Worm (Caenorhabditis elegans): ENCODE measurements around the gene F58D2.5.

F58D2.5 gene

DNA sequence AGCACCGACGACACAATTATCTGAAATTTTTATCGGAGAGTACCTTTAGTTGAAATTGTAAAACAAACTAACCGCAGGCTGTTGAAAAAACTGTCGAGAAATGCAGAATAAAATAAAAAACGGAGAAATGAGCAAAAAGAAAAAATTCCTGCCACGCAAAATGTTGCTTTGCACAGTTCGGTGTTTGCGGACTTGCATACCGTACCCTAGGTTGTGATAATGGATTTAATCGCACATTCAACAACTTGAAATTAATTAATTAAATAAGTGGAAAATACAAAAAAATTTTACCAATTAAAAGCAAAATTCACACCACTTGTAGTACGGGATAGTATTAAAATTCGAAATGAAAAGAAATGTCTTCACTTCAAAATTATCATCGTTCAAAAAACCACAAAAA lies 38.3 kb upstream of the F58D2.5 start:
- no peak for TF ChIP-seq tbx-37 (GFP tag; conservative IDR thresholded peaks at IDR 0.05)
- TF ChIP-seq F13C5.2 (tag; optimal IDR thresholded peaks at IDR 0.05) = peak; percentile 43

DNA sequence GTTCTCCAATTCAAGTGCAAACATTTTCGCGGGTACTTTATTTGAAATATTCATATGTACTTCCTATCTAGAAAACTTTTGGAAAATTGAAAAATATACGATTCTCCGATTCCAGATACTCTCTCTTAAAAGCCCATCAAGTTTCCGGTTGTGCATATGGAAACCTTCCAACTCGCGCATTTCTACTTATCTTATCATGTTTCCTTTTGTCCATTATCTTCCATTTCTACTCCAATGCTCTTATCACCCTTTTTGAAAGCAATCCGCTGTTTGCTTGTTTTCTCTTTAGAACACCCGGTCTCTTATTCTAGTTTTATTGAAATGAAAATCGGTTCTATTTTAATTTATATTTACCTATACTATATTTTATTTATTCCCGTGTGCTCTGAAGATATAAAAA lies 28.5 kb upstream of the F58D2.5 start, which contains the start of gene C48D1.5:
Gene C48D1.5 (plus strand): TSS at position 301 of the 400 bp plus-strand sequence.
- TF ChIP-seq hnd-1 (tag; optimal IDR thresholded peaks at IDR 0.05) = no peak
- TF ChIP-seq ets-7 (tag; optimal IDR thresholded peaks at IDR 0.05) = no peak
- TF ChIP-seq pes-1 (GFP tag; IDR thresholded peaks at IDR 0.05) = no peak
- TF ChIP-seq ceh-13 (GFP tag; optimal IDR thresholded peaks at IDR 0.05) = no peak
- TF ChIP-seq tra-4 (tag; optimal IDR thresholded peaks at IDR 0.05) = no peak
- no peak for TF ChIP-seq aly-1 (tag; optimal IDR thresholded peaks at IDR 0.05)
- no peak for TF ChIP-seq tbx-11 (GFP tag; IDR thresholded peaks at IDR 0.05)
- TF ChIP-seq tbx-37 (GFP tag; conservative IDR thresholded peaks at IDR 0.05) = no peak
- TF ChIP-seq sea-1 (GFP tag; conservative IDR thresholded peaks at IDR 0.05) = no peak
- TF ChIP-seq F13C5.2 (tag; optimal IDR thresholded peaks at IDR 0.05) = no peak
- no peak for TF ChIP-seq ceh-36 (tag; optimal IDR thresholded peaks at IDR 0.05)
- TF ChIP-seq flt-1 (GFP tag; IDR thresholded peaks at IDR 0.05) = no peak
- no peak for TF ChIP-seq hmbx-1 (tag; optimal IDR thresholded peaks at IDR 0.05)
- no peak for TF ChIP-seq scrt-1 (GFP tag; IDR thresholded peaks at IDR 0.05)
- TF ChIP-seq ama-1 (optimal IDR thresholded peaks at IDR 0.05) = no peak
- no peak for TF ChIP-seq B0310.2 (tag; optimal IDR thresholded peaks at IDR 0.05)
- no peak for TF ChIP-seq hmg-4 (GFP tag; optimal IDR thresholded peaks at IDR 0.05)

DNA sequence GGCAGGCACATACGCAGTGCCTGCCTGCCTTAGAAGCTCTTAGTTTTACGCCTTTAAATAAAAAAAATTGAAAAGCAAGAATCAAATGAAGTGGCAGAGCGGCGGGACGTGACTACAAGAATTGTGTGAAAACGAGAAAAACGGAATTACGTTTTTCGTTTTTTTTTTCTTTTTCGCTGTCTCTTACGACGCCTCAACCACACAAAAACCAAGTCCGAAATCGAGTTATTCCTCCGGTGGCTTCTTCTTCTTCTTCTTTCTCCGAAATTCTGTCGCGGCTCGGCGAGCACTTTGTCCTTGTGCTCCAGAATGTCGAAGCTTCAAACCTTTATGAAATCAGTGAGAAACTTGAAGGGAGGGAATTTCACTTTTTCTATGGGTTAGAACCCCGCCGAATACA lies 27.5 kb upstream of the F58D2.5 start:
- no peak for TF ChIP-seq tra-4 (tag; optimal IDR thresholded peaks at IDR 0.05)
- TF ChIP-seq B0310.2 (tag; optimal IDR thresholded peaks at IDR 0.05) = no peak
- no peak for TF ChIP-seq tbx-37 (GFP tag; conservative IDR thresholded peaks at IDR 0.05)
- no peak for TF ChIP-seq F13C5.2 (tag; optimal IDR thresholded peaks at IDR 0.05)
- TF ChIP-seq ets-7 (tag; optimal IDR thresholded peaks at IDR 0.05) = no peak
- no peak for TF ChIP-seq ceh-36 (tag; optimal IDR thresholded peaks at IDR 0.05)
- no peak for TF ChIP-seq hmg-4 (GFP tag; optimal IDR thresholded peaks at IDR 0.05)
- no peak for TF ChIP-seq scrt-1 (GFP tag; IDR thresholded peaks at IDR 0.05)
- no peak for TF ChIP-seq hnd-1 (tag; optimal IDR thresholded peaks at IDR 0.05)
- TF ChIP-seq pes-1 (GFP tag; IDR thresholded peaks at IDR 0.05) = no peak
- TF ChIP-seq ceh-13 (GFP tag; optimal IDR thresholded peaks at IDR 0.05) = no peak
- TF ChIP-seq sea-1 (GFP tag; conservative IDR thresholded peaks at IDR 0.05) = no peak
- no peak for TF ChIP-seq ama-1 (optimal IDR thresholded peaks at IDR 0.05)
- no peak for TF ChIP-seq tbx-11 (GFP tag; IDR thresholded peaks at IDR 0.05)
- TF ChIP-seq aly-1 (tag; optimal IDR thresholded peaks at IDR 0.05) = no peak
- TF ChIP-seq flt-1 (GFP tag; IDR thresholded peaks at IDR 0.05) = no peak

DNA sequence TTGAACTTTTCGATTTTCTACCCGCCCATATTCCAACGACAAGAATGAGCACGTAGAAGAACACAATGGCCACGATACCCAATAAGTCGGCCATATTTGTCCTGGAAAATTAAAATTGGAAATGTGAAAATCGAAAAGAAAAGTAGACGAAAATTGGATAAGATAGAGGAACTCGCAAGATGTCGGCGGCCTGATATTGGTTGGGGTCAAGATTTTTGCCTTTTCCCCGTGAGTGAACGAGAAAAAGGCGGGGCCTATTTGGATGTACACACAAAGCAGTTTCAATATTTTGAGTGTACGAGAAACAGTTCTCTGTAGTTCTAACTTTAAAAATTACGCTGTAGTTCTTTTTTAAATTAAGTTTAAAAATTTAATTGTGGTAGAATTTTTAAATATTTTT lies 21.3 kb upstream of the F58D2.5 start, which contains the start of gene cho-1:
Gene cho-1 (minus strand): TSS at position 101 of the 400 bp plus-strand sequence.
- no peak for TF ChIP-seq tbx-11 (GFP tag; IDR thresholded peaks at IDR 0.05)
- TF ChIP-seq hmg-4 (GFP tag; optimal IDR thresholded peaks at IDR 0.05) = no peak
- TF ChIP-seq pes-1 (GFP tag; IDR thresholded peaks at IDR 0.05) = no peak
- TF ChIP-seq hmbx-1 (tag; optimal IDR thresholded peaks at IDR 0.05) = no peak
- no peak for TF ChIP-seq tra-4 (tag; optimal IDR thresholded peaks at IDR 0.05)
- TF ChIP-seq flt-1 (GFP tag; IDR thresholded peaks at IDR 0.05) = no peak

DNA sequence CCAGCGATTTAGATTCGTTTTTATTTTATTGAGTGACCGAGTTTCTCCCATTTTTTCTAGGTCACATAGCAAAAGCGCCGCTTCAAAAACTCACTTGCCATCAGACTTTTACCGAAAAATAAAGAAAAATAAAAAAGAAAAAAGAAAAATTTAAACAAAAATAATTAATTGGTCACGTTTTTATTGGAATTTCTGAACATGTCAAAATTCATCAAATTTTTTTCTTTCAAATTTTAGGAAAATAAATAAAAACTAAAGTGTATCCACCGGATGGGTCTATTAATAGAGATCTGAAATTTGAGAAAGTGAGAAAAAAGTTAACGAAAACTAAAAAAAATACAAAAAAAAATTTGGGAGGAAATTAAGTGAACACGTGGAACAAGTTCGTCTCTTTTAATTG lies 16.4 kb upstream of the F58D2.5 start, which contains the start of gene C48D1.9:
Gene C48D1.9 (minus strand): TSS at position 101 of the 400 bp plus-strand sequence.
- TF ChIP-seq ceh-36 (tag; optimal IDR thresholded peaks at IDR 0.05) (no peak), ama-1 (optimal IDR thresholded peaks at IDR 0.05) (no peak), B0310.2 (tag; optimal IDR thresholded peaks at IDR 0.05) (no peak), tbx-11 (GFP tag; IDR thresholded peaks at IDR 0.05) (no peak), hmbx-1 (tag; optimal IDR thresholded peaks at IDR 0.05) (no peak), flt-1 (GFP tag; IDR thresholded peaks at IDR 0.05) (no peak), pes-1 (GFP tag; IDR thresholded peaks at IDR 0.05) (no peak)

DNA sequence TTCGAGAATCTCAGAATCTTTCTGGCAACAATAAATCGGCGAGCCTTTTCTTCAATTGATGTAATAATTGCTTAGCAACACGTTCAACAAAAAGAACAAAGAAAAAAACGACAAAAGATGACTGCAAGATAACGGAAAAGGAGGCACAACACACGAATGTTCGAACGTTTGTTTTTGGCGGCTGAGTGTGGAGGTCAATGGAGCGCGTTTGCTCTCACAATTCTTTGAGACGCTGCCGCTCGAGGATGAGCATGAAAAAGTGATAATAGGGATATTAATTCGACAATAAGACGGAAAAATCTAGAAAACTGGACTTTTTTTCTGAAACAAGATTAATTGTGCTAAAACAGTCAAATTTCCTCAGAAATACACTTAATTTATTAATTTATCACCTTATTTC lies 12.8 kb upstream of the F58D2.5 start:
- TF ChIP-seq pes-1 (GFP tag; IDR thresholded peaks at IDR 0.05) = no peak
- TF ChIP-seq hmg-4 (GFP tag; optimal IDR thresholded peaks at IDR 0.05) = peak; percentile 15

DNA sequence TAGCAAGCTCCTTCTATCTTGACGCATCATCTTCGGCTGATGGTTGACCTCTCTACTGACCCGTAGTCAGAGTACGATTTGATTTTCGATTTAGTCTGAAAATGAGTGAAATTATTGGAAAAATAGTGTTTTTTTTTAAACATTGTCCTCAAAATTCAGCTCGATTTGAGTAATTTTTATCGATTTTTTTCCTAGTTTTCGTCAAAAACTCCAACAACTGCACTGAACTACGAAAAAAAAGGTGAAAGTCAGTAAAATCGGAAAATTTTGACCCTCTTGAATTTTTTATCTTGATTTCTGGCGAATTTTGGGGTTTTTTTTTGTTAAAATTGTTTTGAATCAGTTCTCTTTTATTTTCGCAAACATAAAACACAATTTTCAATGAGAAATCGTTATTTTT lies 10.9 kb upstream of the F58D2.5 start, which contains the start of gene ced-3:
Gene ced-3 (minus strand): TSS at position 101 of the 400 bp plus-strand sequence.
- TF ChIP-seq tbx-11 (GFP tag; IDR thresholded peaks at IDR 0.05) (no peak), tbx-37 (GFP tag; conservative IDR thresholded peaks at IDR 0.05) (no peak), ama-1 (optimal IDR thresholded peaks at IDR 0.05) (no peak), sea-1 (GFP tag; conservative IDR thresholded peaks at IDR 0.05) (no peak), ets-7 (tag; optimal IDR thresholded peaks at IDR 0.05) (no peak), B0310.2 (tag; optimal IDR thresholded peaks at IDR 0.05) (no peak), ceh-13 (GFP tag; optimal IDR thresholded peaks at IDR 0.05) (no peak), F13C5.2 (tag; optimal IDR thresholded peaks at IDR 0.05) (no peak), ceh-36 (tag; optimal IDR thresholded peaks at IDR 0.05) (no peak), hnd-1 (tag; optimal IDR thresholded peaks at IDR 0.05) (no peak), aly-1 (tag; optimal IDR thresholded peaks at IDR 0.05) (no peak), pes-1 (GFP tag; IDR thresholded peaks at IDR 0.05) (no peak), hmg-4 (GFP tag; optimal IDR thresholded peaks at IDR 0.05) (no peak)

DNA sequence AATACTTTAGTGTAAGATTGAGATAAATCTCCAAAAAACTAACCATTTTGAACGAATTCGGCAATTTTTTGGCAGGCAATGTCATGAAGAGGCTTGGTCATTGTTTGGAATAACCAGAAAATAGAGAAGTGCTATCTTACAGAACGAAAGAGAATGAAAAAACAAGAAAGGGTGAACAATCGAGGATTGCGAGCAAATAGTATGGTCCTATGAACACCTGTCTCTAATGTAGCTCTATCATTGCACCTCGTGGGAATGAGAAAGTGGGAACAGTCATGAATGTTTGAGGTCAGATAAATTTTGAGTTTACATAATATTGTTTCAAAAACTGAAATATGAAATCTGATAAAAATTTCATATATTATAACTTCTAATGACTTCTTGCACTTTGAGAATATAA lies 4.1 kb upstream of the F58D2.5 start, which contains the start of gene C48D1.1:
Gene C48D1.1 (minus strand): TSS at position 101 of the 400 bp plus-strand sequence.
- no peak for TF ChIP-seq tbx-37 (GFP tag; conservative IDR thresholded peaks at IDR 0.05)
- TF ChIP-seq sea-1 (GFP tag; conservative IDR thresholded peaks at IDR 0.05) = no peak
- no peak for TF ChIP-seq tbx-11 (GFP tag; IDR thresholded peaks at IDR 0.05)
- TF ChIP-seq aly-1 (tag; optimal IDR thresholded peaks at IDR 0.05) = no peak
- TF ChIP-seq hmg-4 (GFP tag; optimal IDR thresholded peaks at IDR 0.05) = no peak
- TF ChIP-seq hmbx-1 (tag; optimal IDR thresholded peaks at IDR 0.05) = no peak
- TF ChIP-seq B0310.2 (tag; optimal IDR thresholded peaks at IDR 0.05) = no peak
- no peak for TF ChIP-seq tra-4 (tag; optimal IDR thresholded peaks at IDR 0.05)
- no peak for TF ChIP-seq flt-1 (GFP tag; IDR thresholded peaks at IDR 0.05)
- TF ChIP-seq ceh-36 (tag; optimal IDR thresholded peaks at IDR 0.05) = no peak
- TF ChIP-seq ama-1 (optimal IDR thresholded peaks at IDR 0.05) = no peak
- no peak for TF ChIP-seq ceh-13 (GFP tag; optimal IDR thresholded peaks at IDR 0.05)
- no peak for TF ChIP-seq F13C5.2 (tag; optimal IDR thresholded peaks at IDR 0.05)
- no peak for TF ChIP-seq scrt-1 (GFP tag; IDR thresholded peaks at IDR 0.05)
- no peak for TF ChIP-seq ets-7 (tag; optimal IDR thresholded peaks at IDR 0.05)
- TF ChIP-seq pes-1 (GFP tag; IDR thresholded peaks at IDR 0.05) = no peak
- no peak for TF ChIP-seq hnd-1 (tag; optimal IDR thresholded peaks at IDR 0.05)

Data from whole organism, early embryonic.